Worm (Caenorhabditis elegans): ENCODE results near the gene eif-3.G.

Gene eif-3.G

DNA sequence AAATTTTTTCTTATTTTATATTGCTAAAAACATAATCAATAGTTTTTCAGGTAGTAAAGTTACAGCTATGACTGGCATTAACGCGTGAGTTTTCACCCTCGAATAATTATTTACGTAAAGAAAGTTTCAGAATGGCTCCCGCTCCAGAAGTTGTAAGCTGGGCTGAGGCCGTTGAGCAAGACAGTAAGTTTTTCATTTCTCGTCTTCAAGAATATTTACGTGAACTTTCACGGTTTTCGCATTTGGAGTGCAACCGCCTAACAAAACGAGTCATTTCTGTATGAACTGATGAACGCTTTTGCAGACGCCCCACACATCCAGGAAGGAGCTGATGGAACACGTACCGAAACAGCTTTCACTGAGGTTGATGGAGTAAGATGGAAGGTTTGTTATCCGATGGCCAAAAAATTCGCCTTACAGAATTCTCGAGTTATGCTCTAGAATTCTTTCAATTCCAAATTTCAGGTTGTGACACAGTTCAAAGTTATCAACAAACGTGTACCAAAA, at the start of gene eif-3.G:
TSS of gene eif-3.G (plus strand) at position 51 of the 507 bp plus-strand sequence.
- no peak for TF ChIP-seq dao-5 (tag; optimal IDR thresholded peaks at IDR 0.05)
- TF ChIP-seq W03F9.2 (tag; optimal IDR thresholded peaks at IDR 0.05): no peak
- TF ChIP-seq him-1 (tag; optimal IDR thresholded peaks at IDR 0.05): no peak

DNA sequence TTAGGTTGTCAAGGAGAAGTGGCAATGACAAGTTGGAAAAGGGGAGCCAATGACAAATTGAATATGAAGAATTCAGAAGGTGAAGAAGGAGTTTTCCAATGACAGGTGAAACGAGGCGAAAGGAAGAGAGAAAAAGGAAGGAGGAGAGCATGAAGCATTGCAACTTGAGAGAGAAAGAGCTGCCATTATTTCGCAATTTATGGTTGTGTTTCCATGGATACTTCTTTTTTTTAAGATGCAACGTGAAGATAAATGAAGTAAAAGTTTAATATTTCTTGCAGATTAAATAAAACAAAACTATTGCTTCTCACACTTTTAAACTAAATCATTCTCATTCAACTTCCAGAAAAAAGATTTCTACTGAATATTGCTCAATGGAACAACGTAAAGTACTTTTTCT, 48.4 kb upstream of the eif-3.G start, which contains the start of gene F49E12.8:
TSS of gene F49E12.8 (minus strand) at position 101 of the 400 bp plus-strand sequence.
- TF ChIP-seq W03F9.2 (tag; optimal IDR thresholded peaks at IDR 0.05) (no peak), him-1 (tag; optimal IDR thresholded peaks at IDR 0.05) (no peak), dao-5 (tag; optimal IDR thresholded peaks at IDR 0.05) (no peak)

DNA sequence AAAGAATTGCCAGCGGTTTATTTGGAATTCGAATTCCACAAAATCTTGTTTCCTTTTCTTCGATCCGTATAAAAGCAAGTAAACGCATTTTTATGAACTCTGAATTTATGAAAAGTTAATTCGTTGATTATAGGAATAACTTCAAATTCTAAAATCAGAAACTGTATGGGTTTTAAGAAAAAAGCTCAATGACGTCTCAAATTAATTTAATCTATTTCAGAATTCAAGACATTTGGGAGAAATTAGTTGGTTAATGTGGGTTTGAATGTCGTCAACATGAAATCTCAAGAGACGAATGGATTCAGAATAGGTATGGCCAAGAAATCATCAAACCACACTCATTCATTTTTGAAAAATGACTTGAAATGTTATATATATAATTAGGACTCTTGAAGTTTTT, 46.5 kb upstream of the eif-3.G start, which contains the start of gene F49E12.7:
TSS of gene F49E12.7 (minus strand) at position 101 of the 400 bp plus-strand sequence.
- no peak for TF ChIP-seq W03F9.2 (tag; optimal IDR thresholded peaks at IDR 0.05)
- no peak for TF ChIP-seq dao-5 (tag; optimal IDR thresholded peaks at IDR 0.05)
- no peak for TF ChIP-seq him-1 (tag; optimal IDR thresholded peaks at IDR 0.05)

DNA sequence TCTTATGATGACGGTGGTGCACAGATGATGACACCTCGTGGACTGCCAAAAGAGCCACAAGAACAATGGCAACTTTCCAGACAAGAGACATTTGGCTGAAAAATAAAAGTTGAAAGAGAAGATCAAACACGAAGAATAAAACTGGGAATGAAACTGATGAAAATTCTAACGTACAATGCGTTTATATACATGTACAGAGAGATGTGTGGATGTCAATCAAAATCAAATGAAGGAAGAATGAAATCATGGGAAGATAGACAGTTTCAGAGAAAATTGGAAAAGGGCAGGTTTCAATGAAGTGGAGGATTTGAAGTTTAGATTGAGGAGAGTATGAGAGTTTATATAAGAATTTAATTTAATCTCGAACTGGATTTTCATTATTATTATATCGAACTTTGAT, 43.5 kb upstream of the eif-3.G start, which contains the start of gene dod-23:
TSS of gene dod-23 (minus strand) at position 101 of the 400 bp plus-strand sequence.
- TF ChIP-seq him-1 (tag; optimal IDR thresholded peaks at IDR 0.05) (no peak), dao-5 (tag; optimal IDR thresholded peaks at IDR 0.05) (no peak), W03F9.2 (tag; optimal IDR thresholded peaks at IDR 0.05) (no peak)

DNA sequence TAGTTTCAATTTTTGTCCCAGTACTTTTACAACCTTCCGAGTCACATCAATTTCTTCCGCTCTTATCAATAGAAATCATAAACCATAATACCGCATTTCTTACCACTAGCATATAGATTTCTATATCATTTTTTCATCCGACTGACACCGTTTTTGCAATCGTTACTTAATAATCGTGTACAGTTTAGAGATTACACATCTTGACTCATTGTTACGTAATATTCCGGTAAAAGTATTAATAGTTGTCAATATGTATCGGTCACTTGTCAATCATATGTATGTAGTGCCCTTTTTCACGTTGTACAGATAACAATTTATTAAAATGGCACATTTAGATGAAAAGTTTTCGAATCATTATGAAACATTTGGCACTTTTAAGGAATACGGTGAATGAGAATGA, 42.6 kb upstream of the eif-3.G start:
- TF ChIP-seq dao-5 (tag; optimal IDR thresholded peaks at IDR 0.05): no peak
- TF ChIP-seq him-1 (tag; optimal IDR thresholded peaks at IDR 0.05): no peak
- TF ChIP-seq W03F9.2 (tag; optimal IDR thresholded peaks at IDR 0.05): no peak

DNA sequence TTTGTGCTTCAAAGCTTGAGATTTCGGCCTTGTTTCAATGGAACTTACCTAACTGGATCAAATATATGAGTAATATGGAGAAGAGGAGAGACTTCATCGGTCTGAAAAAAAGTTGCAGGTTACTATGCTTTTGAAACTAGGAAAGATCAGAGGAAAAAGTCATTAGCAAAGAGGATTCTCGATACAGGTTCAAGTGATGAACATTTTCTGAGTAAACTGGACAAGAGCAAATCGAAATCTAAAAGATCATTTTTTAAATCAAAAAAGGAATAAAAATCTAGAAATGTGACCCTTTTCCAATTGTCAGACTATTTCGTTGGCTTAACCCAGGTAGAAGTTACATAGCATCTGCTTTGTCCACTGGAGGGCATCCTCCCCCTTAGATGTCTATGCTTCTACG, 37.8 kb upstream of the eif-3.G start, which contains the start of gene skpo-1:
TSS of gene skpo-1 (minus strand) at position 101 of the 400 bp plus-strand sequence.
- no peak for TF ChIP-seq dao-5 (tag; optimal IDR thresholded peaks at IDR 0.05)

DNA sequence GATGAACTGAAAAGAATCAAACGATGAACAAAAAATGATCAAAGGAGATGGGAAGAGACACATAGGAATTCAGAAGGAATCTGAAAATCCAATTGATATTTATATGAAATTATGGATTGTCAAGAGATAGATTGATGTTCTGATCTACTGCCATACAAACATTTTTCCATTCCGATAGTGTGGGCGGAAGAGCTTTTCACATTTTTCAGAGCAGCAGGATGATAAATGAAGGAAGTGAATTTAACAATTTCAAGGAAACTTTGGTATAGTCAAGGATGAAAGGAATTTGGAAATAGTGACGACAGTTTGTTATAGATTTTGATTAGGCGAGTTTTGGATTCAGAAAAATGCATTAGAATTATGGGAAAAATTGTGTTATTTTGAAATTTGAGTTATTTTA, 37.3 kb upstream of the eif-3.G start, which contains the start of gene ubc-24:
TSS of gene ubc-24 (plus strand) at position 301 of the 400 bp plus-strand sequence.
- TF ChIP-seq W03F9.2 (tag; optimal IDR thresholded peaks at IDR 0.05) (no peak), dao-5 (tag; optimal IDR thresholded peaks at IDR 0.05) (no peak), him-1 (tag; optimal IDR thresholded peaks at IDR 0.05) (no peak)

DNA sequence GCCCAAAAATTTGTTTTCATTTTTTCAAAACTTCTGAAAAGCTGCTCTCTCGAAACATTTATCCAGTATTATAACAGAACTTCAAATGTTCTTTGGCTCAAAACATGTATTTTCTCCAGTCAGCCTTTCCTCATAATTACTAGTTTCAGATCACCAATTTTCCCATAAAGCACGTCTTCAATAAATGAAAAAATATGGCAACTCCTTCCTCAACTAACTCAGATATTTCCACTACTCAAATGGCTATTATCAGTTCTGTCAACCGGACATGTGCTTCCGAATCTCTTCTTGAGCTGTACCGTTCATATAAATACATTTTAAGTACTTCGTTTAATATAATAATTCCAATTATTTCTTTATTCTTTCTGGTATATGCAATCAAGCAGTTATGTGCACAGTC, 35.1 kb upstream of the eif-3.G start, which contains the start of gene sra-13:
TSS of gene sra-13 (plus strand) at position 195 of the 400 bp plus-strand sequence.
- TF ChIP-seq W03F9.2 (tag; optimal IDR thresholded peaks at IDR 0.05): no peak
- TF ChIP-seq dao-5 (tag; optimal IDR thresholded peaks at IDR 0.05): no peak
- TF ChIP-seq him-1 (tag; optimal IDR thresholded peaks at IDR 0.05): no peak

DNA sequence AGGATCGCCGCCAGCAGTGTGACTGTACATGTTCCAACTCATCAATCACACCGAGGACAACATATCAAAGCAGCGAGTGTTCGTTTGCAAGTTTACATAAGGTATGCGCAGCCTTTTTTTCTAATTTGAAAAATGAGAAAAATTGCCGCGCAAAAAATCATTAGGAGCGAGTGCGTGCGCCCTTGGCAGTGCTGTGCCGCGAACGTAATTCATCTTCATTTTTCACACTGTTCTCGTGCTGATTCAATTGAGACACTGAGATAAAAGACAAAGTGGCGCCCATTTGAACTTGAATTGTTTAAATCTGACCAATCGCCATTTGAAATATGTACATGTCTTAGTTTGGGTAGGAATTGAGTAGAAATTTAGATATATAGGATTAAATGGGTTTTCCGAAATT, 33.0 kb upstream of the eif-3.G start:
- TF ChIP-seq W03F9.2 (tag; optimal IDR thresholded peaks at IDR 0.05) (no peak), him-1 (tag; optimal IDR thresholded peaks at IDR 0.05) (no peak), dao-5 (tag; optimal IDR thresholded peaks at IDR 0.05) (no peak)

DNA sequence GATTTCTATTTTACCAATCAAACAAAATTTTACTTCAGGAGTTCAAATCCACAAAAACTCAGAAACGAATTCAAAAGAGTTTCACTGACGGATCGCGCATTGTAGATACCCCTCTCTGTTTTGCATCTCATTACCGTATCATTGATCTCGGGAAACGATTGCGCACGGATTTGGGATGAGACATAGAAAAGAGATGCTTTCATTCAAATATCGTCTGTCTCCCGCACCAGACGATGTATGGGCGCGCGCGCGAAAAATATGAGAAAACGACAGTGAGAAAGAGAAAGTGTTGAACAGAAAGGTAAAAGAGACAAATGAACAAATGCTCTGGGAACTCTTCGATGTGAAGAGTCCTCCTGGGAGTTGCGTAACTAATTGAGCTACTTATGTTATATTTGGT, 31.6 kb upstream of the eif-3.G start:
- TF ChIP-seq him-1 (tag; optimal IDR thresholded peaks at IDR 0.05) (no peak), W03F9.2 (tag; optimal IDR thresholded peaks at IDR 0.05) (no peak), dao-5 (tag; optimal IDR thresholded peaks at IDR 0.05) (no peak)

DNA sequence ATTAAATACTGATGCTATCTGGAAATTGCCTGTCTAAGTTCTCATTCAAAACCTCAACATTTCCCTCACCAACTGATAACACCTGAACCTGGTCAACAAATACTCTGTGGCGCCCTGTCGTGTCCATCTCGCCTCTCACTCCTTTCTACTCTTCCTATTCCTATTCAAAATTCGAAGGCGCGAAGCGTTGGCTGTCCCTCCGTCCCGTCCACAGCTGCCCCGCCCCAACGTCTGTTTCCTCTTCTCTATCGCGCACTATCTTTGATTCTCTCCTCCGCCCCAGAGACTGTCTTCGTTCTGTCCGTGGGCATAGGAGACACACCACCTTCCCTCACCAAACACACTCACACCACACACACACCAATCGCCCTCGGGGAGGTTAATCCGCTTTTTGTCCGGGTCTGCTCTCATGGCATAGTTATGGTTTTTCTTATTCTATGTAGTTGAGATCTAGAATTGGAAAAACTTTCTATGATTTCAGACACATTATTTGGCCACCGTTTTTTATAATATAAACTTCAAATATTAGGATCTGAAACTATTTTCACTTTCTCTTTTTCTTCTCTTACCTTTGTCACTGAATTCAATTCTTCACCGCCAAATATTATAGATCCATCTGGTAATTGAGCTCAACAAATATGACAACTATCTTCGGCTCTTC, 30.4 kb upstream of the eif-3.G start, which contains the start of gene efl-3:
TSS of gene efl-3 (plus strand) at position 611 of the 661 bp plus-strand sequence.
- TF ChIP-seq W03F9.2 (tag; optimal IDR thresholded peaks at IDR 0.05) (no peak), dao-5 (tag; optimal IDR thresholded peaks at IDR 0.05) (no peak), him-1 (tag; optimal IDR thresholded peaks at IDR 0.05) (no peak)

DNA sequence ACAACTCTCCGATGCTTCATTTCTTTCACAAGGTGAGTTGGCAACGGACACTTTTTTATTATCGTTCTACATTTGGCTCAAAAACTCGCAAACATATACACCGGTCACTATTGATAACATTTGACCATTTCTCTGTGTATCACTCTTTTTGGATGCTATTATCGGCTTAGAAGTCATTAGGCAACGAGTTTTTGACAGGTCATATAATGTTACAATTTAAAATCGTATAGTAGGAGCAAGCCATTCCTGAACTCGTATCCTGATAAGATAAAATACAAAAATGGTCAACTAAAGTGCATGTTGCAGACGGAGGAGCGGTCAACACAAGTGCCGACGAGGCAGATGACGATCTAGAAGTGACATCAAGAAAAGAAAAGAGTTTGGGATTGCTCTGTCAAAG, 29.6 kb upstream of the eif-3.G start:
- TF ChIP-seq him-1 (tag; optimal IDR thresholded peaks at IDR 0.05): no peak
- TF ChIP-seq dao-5 (tag; optimal IDR thresholded peaks at IDR 0.05): no peak
- TF ChIP-seq W03F9.2 (tag; optimal IDR thresholded peaks at IDR 0.05): no peak

DNA sequence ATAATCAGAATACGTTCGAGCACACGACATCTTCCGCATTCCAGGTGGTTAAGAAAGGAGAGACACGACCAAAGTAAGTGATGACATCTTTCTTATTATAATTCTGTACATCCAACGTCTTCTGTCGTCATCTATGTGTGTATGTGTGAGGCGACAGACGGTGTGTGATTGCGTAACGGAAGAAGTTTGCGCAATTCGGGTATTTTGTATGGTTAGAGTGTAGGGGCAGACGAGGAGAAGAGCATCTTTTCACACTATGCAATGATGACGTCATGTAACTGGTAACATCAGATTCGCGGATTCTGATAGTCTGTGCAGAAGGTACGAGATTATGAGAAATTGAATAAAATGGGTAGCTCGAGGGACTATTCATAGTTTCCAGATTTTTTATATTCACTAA, 27.5 kb upstream of the eif-3.G start:
- TF ChIP-seq him-1 (tag; optimal IDR thresholded peaks at IDR 0.05) (no peak), W03F9.2 (tag; optimal IDR thresholded peaks at IDR 0.05) (no peak), dao-5 (tag; optimal IDR thresholded peaks at IDR 0.05) (no peak)

DNA sequence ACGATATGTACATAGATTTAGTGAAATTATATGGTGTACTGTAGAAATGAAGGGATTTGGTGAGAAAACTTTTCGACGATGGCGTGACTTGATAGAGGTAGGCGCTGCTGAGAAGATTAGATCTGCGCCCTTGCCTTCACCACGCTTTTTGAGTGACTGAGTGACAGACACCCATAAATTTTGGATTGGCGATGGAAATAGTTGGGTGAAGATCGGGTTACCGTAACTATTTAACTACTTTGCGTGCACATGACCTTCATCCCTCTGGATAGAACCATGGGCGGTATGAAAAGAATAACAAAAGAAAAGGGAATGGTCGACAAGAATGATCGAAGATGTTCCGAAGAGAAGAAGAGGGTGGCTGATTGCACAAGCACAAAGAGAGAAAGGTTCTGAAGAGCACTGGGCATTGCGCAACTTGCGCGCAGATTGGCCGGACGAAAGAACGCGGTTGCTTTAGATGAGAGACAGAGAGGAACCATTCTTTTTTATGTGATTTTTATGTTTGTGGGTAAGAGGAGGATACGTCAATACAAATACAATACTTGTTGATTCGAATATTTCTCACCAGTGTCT, 27.0 kb upstream of the eif-3.G start:
- TF ChIP-seq dao-5 (tag; optimal IDR thresholded peaks at IDR 0.05): no peak
- no peak for TF ChIP-seq him-1 (tag; optimal IDR thresholded peaks at IDR 0.05)
- no peak for TF ChIP-seq W03F9.2 (tag; optimal IDR thresholded peaks at IDR 0.05)
